Worm (Caenorhabditis elegans): ENCODE results near the gene F52E4.5.

- no peak for TF ChIP-seq ceh-31 (tag; optimal IDR thresholded peaks at IDR 0.05)
- TF ChIP-seq ceh-19 (GFP tag; optimal IDR thresholded peaks at IDR 0.05) = no peak
- no peak for TF ChIP-seq pha-2 (tag; optimal IDR thresholded peaks at IDR 0.05)
- TF ChIP-seq pat-9 (tag; optimal IDR thresholded peaks at IDR 0.05) = no peak
- no peak for TF ChIP-seq ama-1 (optimal IDR thresholded peaks at IDR 0.05)
- TF ChIP-seq ceh-9 (tag; optimal IDR thresholded peaks at IDR 0.05) = no peak
- no peak for TF ChIP-seq sdc-2 (tag; optimal IDR thresholded peaks at IDR 0.05)
- no peak for TF ChIP-seq pqm-1 (tag; optimal IDR thresholded peaks at IDR 0.05)
- TF ChIP-seq unc-55 (GFP tag; optimal IDR thresholded peaks at IDR 0.05) = no peak
- no peak for TF ChIP-seq elt-4 (tag; optimal IDR thresholded peaks at IDR 0.05)
These were observed 6.3 kb downstream of the F52E4.5 start, which contains the start of gene twk-16 for ce11 chrX:3080825-3081224.
